Worm (Caenorhabditis elegans): ENCODE measurements around the gene try-14.

DNA sequence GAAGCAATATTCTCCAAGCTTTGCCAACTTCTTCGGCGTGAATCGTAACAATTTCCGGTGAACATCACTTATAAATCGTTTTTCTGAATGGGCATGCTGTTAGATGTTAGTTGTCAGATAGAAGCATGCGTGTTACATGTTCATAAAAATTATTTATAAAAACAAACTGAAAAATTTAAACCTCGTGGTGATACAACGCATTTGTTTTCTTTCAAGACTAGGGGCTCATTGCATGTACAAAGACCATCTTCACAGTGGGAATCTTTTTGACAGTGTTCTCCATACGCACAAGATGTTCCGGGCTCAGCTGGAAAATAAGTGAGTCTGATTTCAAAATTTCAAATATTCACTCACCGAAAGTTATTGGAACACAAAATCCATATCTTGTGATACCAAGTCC lies 17.3 kb upstream of the try-14 start:
- TF ChIP-seq lin-11 (tag; optimal IDR thresholded peaks at IDR 0.05) (no peak), lin-13 (GFP tag; optimal IDR thresholded peaks at IDR 0.05) (no peak), elt-1 (tag; optimal IDR thresholded peaks at IDR 0.05) (no peak), ceh-82 (tag; optimal IDR thresholded peaks at IDR 0.05) (no peak), blmp-1 (tag; optimal IDR thresholded peaks at IDR 0.05; ENCODE audit: insufficient read depth) (no peak), ama-1 (optimal IDR thresholded peaks at IDR 0.05) (no peak), ztf-11 (tag; optimal IDR thresholded peaks at IDR 0.05) (no peak), ztf-4 (tag; optimal IDR thresholded peaks at IDR 0.05) (no peak), zag-1 (tag; optimal IDR thresholded peaks at IDR 0.05) (no peak), F13H6.1 (tag; optimal IDR thresholded peaks at IDR 0.05) (no peak), Y55F3AM.14 (GFP tag; optimal IDR thresholded peaks at IDR 0.05) (no peak), mdl-1 (tag; optimal IDR thresholded peaks at IDR 0.05) (no peak), ztf-1 (GFP tag; conservative IDR thresholded peaks at IDR 0.05) (no peak)

Measured in whole organism, L2 larva.